Worm (Caenorhabditis elegans): ENCODE measurements around the gene clec-225.

ce11 chrV:13161052-13161451, 26.4 kb upstream of the clec-225 start:
- no peak for TF ChIP-seq duxl-1 (tag; optimal IDR thresholded peaks at IDR 0.05; ENCODE audit: poor library complexity)
- TF ChIP-seq ceh-82 (tag; optimal IDR thresholded peaks at IDR 0.05) = no peak
- no peak for TF ChIP-seq Y5F2A.4 (GFP tag; optimal IDR thresholded peaks at IDR 0.05)
- TF ChIP-seq egl-43 (GFP tag; IDR thresholded peaks at IDR 0.05) = no peak
- no peak for TF ChIP-seq dmd-6 (GFP tag; IDR thresholded peaks at IDR 0.05)
- no peak for TF ChIP-seq ama-1 (optimal IDR thresholded peaks at IDR 0.05)
- no peak for TF ChIP-seq mdl-1 (tag; optimal IDR thresholded peaks at IDR 0.05)
- no peak for TF ChIP-seq php-3 (GFP tag; IDR thresholded peaks at IDR 0.05)
- TF ChIP-seq nhr-10 (tag; optimal IDR thresholded peaks at IDR 0.05) = no peak
- TF ChIP-seq nhr-77 (tag; optimal IDR thresholded peaks at IDR 0.05) = no peak
- TF ChIP-seq unc-130 (GFP tag; optimal IDR thresholded peaks at IDR 0.05) = no peak
- TF ChIP-seq Y48G9A.11 (GFP tag; IDR thresholded peaks at IDR 0.05) = no peak
- TF ChIP-seq nhr-28 (tag; optimal IDR thresholded peaks at IDR 0.05) = no peak
